Worm (Caenorhabditis elegans) whole organism, late embryonic: ENCODE measurements around the gene npp-26.

Experiments
- K02D7.2 ChIP-seq: sonication (generic microtip); optimal IDR thresholded peaks from 2 replicates; lab custom pipeline; 2017; ENCODE audit warnings: mild to moderate bottlenecking, missing genetic modification characterization, missing compliant biosample characterization
- T23F11.4 ChIP-seq: fragments of 200-800 bp; sonication (Bioruptor generic); optimal IDR thresholded peaks from 2 replicates; lab custom pipeline; 2018; ENCODE audit warnings: mild to moderate bottlenecking, missing genetic modification characterization, missing compliant biosample characterization
- ahr-1 ChIP-seq: sonication (generic microtip); optimal IDR thresholded peaks from 2 replicates; lab custom pipeline; 2016; ENCODE audit warnings: missing genetic modification characterization, missing compliant biosample characterization
- ama-1 ChIP-seq: fragments of 150-350 bp; optimal IDR thresholded peaks from 2 replicates; lab custom pipeline; 2014
- ceh-14 ChIP-seq: sonication (generic microtip); optimal IDR thresholded peaks from 2 replicates; lab custom pipeline; 2016; ENCODE audit warnings: missing genotype, missing genetic modification characterization, missing compliant biosample characterization
- ceh-24 ChIP-seq: sonication (generic microtip); optimal IDR thresholded peaks from 2 replicates; lab custom pipeline; 2016; ENCODE audit warnings: mild to moderate bottlenecking, missing genetic modification characterization, missing compliant biosample characterization
- ceh-34 ChIP-seq: sonication (generic microtip); optimal IDR thresholded peaks from 2 replicates; lab custom pipeline; 2016; ENCODE audit warnings: mild to moderate bottlenecking, missing genetic modification characterization, missing compliant biosample characterization
- ceh-45 ChIP-seq: fragments of 200-800 bp; sonication (Bioruptor generic); IDR thresholded peaks from 2 replicates; pipeline ENCODE4 v1.3.6; 2022; ENCODE audit warnings: missing genetic modification reagents, missing genetic modification characterization, missing compliant biosample characterization
- ceh-48 ChIP-seq: sonication (generic microtip); optimal IDR thresholded peaks from 2 replicates; lab custom pipeline; 2016; ENCODE audit warnings: missing genetic modification characterization, inconsistent platforms, missing compliant biosample characterization
- ceh-6 ChIP-seq: fragments of 200-800 bp; sonication (Bioruptor generic); optimal IDR thresholded peaks from 2 replicates; lab custom pipeline; 2018; ENCODE audit warnings: mild to moderate bottlenecking, missing genetic modification characterization, missing compliant biosample characterization
- ceh-9 ChIP-seq: sonication (generic microtip); optimal IDR thresholded peaks from 2 replicates; lab custom pipeline; 2016; ENCODE audit warnings: mild to moderate bottlenecking, missing genetic modification characterization, inconsistent platforms, missing compliant biosample characterization
- dmd-4 ChIP-seq: sonication (generic microtip); optimal IDR thresholded peaks from 2 replicates; lab custom pipeline; 2016; ENCODE audit warnings: borderline replicate concordance, missing genetic modification characterization, missing compliant biosample characterization
- elt-2 ChIP-seq: sonication (generic microtip); optimal IDR thresholded peaks from 2 replicates; lab custom pipeline; 2016; ENCODE audit warnings: missing genetic modification reagents, missing genetic modification characterization, missing compliant biosample characterization
- elt-4 ChIP-seq: sonication (generic microtip); optimal IDR thresholded peaks from 2 replicates; lab custom pipeline; 2016; ENCODE audit warnings: missing genetic modification characterization, missing compliant biosample characterization
- ets-4 ChIP-seq: sonication (generic microtip); optimal IDR thresholded peaks from 2 replicates; lab custom pipeline; 2016; ENCODE audit warnings: missing genetic modification characterization, missing compliant biosample characterization
- fax-1 ChIP-seq: sonication (generic microtip); optimal IDR thresholded peaks from 2 replicates; lab custom pipeline; 2016; ENCODE audit warnings: missing genotype, missing genetic modification characterization, missing compliant biosample characterization
- hlh-13 ChIP-seq: fragments of 200-800 bp; sonication (Bioruptor generic); optimal IDR thresholded peaks from 2 replicates; lab custom pipeline; 2018; ENCODE audit warnings: mild to moderate bottlenecking, missing genetic modification characterization, missing compliant biosample characterization
- hlh-8 ChIP-seq: sonication (generic microtip); optimal IDR thresholded peaks from 2 replicates; lab custom pipeline; 2016; ENCODE audit warnings: missing genotype, missing genetic modification characterization, missing compliant biosample characterization
- lim-6 ChIP-seq: sonication (generic microtip); optimal IDR thresholded peaks from 2 replicates; lab custom pipeline; 2016; ENCODE audit warnings: missing genetic modification characterization, missing compliant biosample characterization
- mec-3 ChIP-seq: sonication (generic microtip); optimal IDR thresholded peaks from 2 replicates; lab custom pipeline; 2016; ENCODE audit warnings: borderline replicate concordance, missing genetic modification characterization, missing compliant biosample characterization
- nhr-11 ChIP-seq: fragments of 150-350 bp; optimal IDR thresholded peaks from 2 replicates; lab custom pipeline; 2014; ENCODE audit warnings: missing biosample characterization, missing genetic modification characterization
- nhr-232 ChIP-seq: sonication (generic microtip); optimal IDR thresholded peaks from 2 replicates; lab custom pipeline; 2016; ENCODE audit warnings: missing genetic modification characterization, missing compliant biosample characterization
- odd-2 ChIP-seq: sonication (generic microtip); optimal IDR thresholded peaks from 2 replicates; lab custom pipeline; 2017; ENCODE audit warnings: antibody characterized with exemption, mild to moderate bottlenecking, missing genetic modification characterization, missing compliant biosample characterization
- pag-3 ChIP-seq: sonication (generic microtip); optimal IDR thresholded peaks from 2 replicates; lab custom pipeline; 2016; ENCODE audit warnings: missing compliant biosample characterization, missing genetic modification characterization, borderline replicate concordance
- pha-2 ChIP-seq: sonication (generic microtip); optimal IDR thresholded peaks from 2 replicates; lab custom pipeline; 2017; ENCODE audit warnings: mild to moderate bottlenecking, missing genetic modification characterization, missing compliant biosample characterization
- pqm-1 ChIP-seq: sonication (generic microtip); optimal IDR thresholded peaks from 2 replicates; lab custom pipeline; 2016; ENCODE audit warnings: missing genetic modification characterization, missing compliant biosample characterization
- ref-2 ChIP-seq: sonication (generic microtip); optimal IDR thresholded peaks from 2 replicates; lab custom pipeline; 2016; ENCODE audit warnings: missing genetic modification characterization, missing compliant biosample characterization
- sdc-2 ChIP-seq: sonication (generic microtip); optimal IDR thresholded peaks from 2 replicates; lab custom pipeline; 2016; ENCODE audit warnings: missing genotype, missing genetic modification characterization, missing compliant biosample characterization
- sox-2 ChIP-seq: fragments of 200-800 bp; sonication (Bioruptor generic); IDR thresholded peaks from 2 replicates; pipeline ENCODE4 v1.3.6; 2022; ENCODE audit warnings: missing genetic modification reagents, missing genetic modification characterization, missing compliant biosample characterization
- sox-4 ChIP-seq: sonication (generic microtip); optimal IDR thresholded peaks from 2 replicates; lab custom pipeline; 2017; ENCODE audit warnings: mild to moderate bottlenecking, missing genetic modification characterization, inconsistent platforms, missing compliant biosample characterization
- syd-9 ChIP-seq: sonication (generic microtip); optimal IDR thresholded peaks from 2 replicates; lab custom pipeline; 2016; ENCODE audit warnings: mild to moderate bottlenecking, missing genetic modification characterization, moderate library complexity, missing compliant biosample characterization
- tbx-7 ChIP-seq: sonication (generic microtip); optimal IDR thresholded peaks from 2 replicates; lab custom pipeline; 2016; ENCODE audit warnings: missing genotype, missing genetic modification characterization, missing compliant biosample characterization
- ttx-3 ChIP-seq: sonication (generic microtip); optimal IDR thresholded peaks from 2 replicates; lab custom pipeline; 2016; ENCODE audit warnings: missing genetic modification reagents, missing genetic modification characterization, missing compliant biosample characterization
- unc-3 ChIP-seq, 2 experiments: fragments of 200-800 bp in 1 of 2; sonication (Bioruptor generic) in 1 of 2; sonication (generic microtip) in 1 of 2; conservative IDR thresholded peaks in 1 of 2; optimal IDR thresholded peaks in 1 of 2; 2 replicates each; pipeline versions ENCODE4 v1.3.6 to Lab custom; 2016 to 2022; ENCODE audit warnings: missing compliant biosample characterization in 2 of 2, missing genetic modification characterization in 2 of 2, missing genetic modification reagents in 1 of 2
- unc-55 ChIP-seq: sonication (generic microtip); optimal IDR thresholded peaks from 2 replicates; lab custom pipeline; 2017; ENCODE audit warnings: missing biosample characterization, missing genetic modification reagents, missing genetic modification characterization
- unc-86 ChIP-seq: sonication (generic microtip); optimal IDR thresholded peaks from 2 replicates; lab custom pipeline; 2016; ENCODE audit warnings: missing genetic modification characterization, missing compliant biosample characterization
- zip-5 ChIP-seq: sonication (generic microtip); optimal IDR thresholded peaks from 2 replicates; lab custom pipeline; 2016; ENCODE audit warnings: missing genetic modification characterization, missing compliant biosample characterization

npp-26 gene

ce11 chrIV:4749728-4750278 lies 14.7 kb upstream of the npp-26 start, which contains the start of the genes rpl-20 and Y17G9B.5 (continued):
- TF ChIP-seq syd-9 (tag; lab: Kevin White, UChicago) (peak; percentile 71), pha-2 (tag; lab: Kevin White, UChicago) (peak; percentile 79), elt-2 (tag; lab: Kevin White, UChicago) (peak; percentile 94), unc-3 (GFP tag; conservative IDR thresholded peaks at IDR 0.05; lab: Robert Waterston, UW) (peak; percentile 80), unc-3 (tag; optimal IDR thresholded peaks at IDR 0.05; lab: Kevin White, UChicago) (peak; percentile 83), odd-2 (tag; lab: Kevin White, UChicago) (no peak), unc-55 (GFP tag; lab: Kevin White, UChicago) (peak; percentile 76), sox-4 (peak; percentile 58), ama-1 (lab: Kevin White, UChicago) (no peak), hlh-8 (tag; lab: Kevin White, UChicago) (peak; percentile 72), ceh-14 (tag; lab: Kevin White, UChicago) (peak; percentile 93), K02D7.2 (tag; lab: Kevin White, UChicago) (peak; percentile 72), T23F11.4 (peak; percentile 79), hlh-13 (GFP tag; lab: Kevin White, UChicago) (peak; percentile 62), pqm-1 (peak; percentile 81), mec-3 (no peak), ceh-34 (tag; lab: Kevin White, UChicago) (peak; percentile 98)

- TF ChIP-seq sdc-2 (tag; lab: Kevin White, UChicago) (no peak), T23F11.4 (no peak), dmd-4 (tag; lab: Kevin White, UChicago) (no peak), pag-3 (no peak), hlh-13 (GFP tag; lab: Kevin White, UChicago) (no peak), ttx-3 (tag; lab: Kevin White, UChicago) (no peak), hlh-8 (tag; lab: Kevin White, UChicago) (no peak), lim-6 (tag; lab: Kevin White, UChicago) (no peak), ceh-9 (tag; lab: Kevin White, UChicago) (no peak), sox-2 (GFP tag; lab: Robert Waterston, UW) (no peak), tbx-7 (tag; lab: Kevin White, UChicago) (no peak), unc-86 (tag; lab: Kevin White, UChicago) (no peak), nhr-11 (tag; lab: Kevin White, UChicago) (no peak)
Measured at ce11 chrIV:4751814-4752213, 12.7 kb upstream of the npp-26 start, which contains the start of gene Y17G9B.4. Gene Y17G9B.4 (plus strand): TSS chrIV:4752119.

- no peak for TF ChIP-seq zip-5
- TF ChIP-seq unc-55 (GFP tag; lab: Kevin White, UChicago): no peak
- TF ChIP-seq ceh-45 (GFP tag; lab: Robert Waterston, UW): no peak
- no peak for TF ChIP-seq ets-4 (tag; lab: Kevin White, UChicago)
- TF ChIP-seq ceh-48 (tag; lab: Kevin White, UChicago): peak; percentile 44
- no peak for TF ChIP-seq mec-3
- TF ChIP-seq ceh-6 (GFP tag; lab: Kevin White, UChicago): no peak
- TF ChIP-seq nhr-232 (tag; lab: Kevin White, UChicago): no peak
- no peak for TF ChIP-seq ahr-1 (tag; lab: Kevin White, UChicago)
- TF ChIP-seq ref-2: peak; percentile 34
- peak; percentile 61 for TF ChIP-seq ceh-34 (tag; lab: Kevin White, UChicago)
- TF ChIP-seq ceh-14 (tag; lab: Kevin White, UChicago): no peak
- no peak for TF ChIP-seq fax-1 (tag; lab: Kevin White, UChicago)
- TF ChIP-seq K02D7.2 (tag; lab: Kevin White, UChicago): no peak
- TF ChIP-seq ceh-24 (tag; lab: Kevin White, UChicago): no peak
- TF ChIP-seq elt-4 (tag; lab: Kevin White, UChicago): no peak
- TF ChIP-seq sox-4: no peak
- TF ChIP-seq ttx-3 (tag; lab: Kevin White, UChicago): no peak
Measured at ce11 chrIV:4755929-4756655, 8.4 kb upstream of the npp-26 start, which contains the start of the genes fbxb-77 and Y17G9B.11. Gene fbxb-77 (minus strand): TSS chrIV:4756157. Gene Y17G9B.11 (plus strand): TSS chrIV:4756605.
